Worm (Caenorhabditis elegans) whole organism, L1 larva: ENCODE results near the gene clec-226.

Source experiments
- ceh-63 ChIP-seq: fragments of 200-800 bp; sonication (Bioruptor generic); optimal IDR thresholded peaks from 2 replicates; lab custom pipeline; 2018; ENCODE audit warnings: mild to moderate bottlenecking, missing genetic modification characterization, missing compliant biosample characterization
- ces-1 ChIP-seq: fragments of 150-350 bp; optimal IDR thresholded peaks from 2 replicates; lab custom pipeline; 2014; ENCODE audit warnings: missing biosample characterization, missing genetic modification reagents, missing genetic modification characterization
- dsc-1 ChIP-seq: sonication (generic microtip); optimal IDR thresholded peaks from 2 replicates; lab custom pipeline; 2016; ENCODE audit warnings: mild to moderate bottlenecking, missing genetic modification characterization, missing compliant biosample characterization
- elt-2 ChIP-seq: sonication (generic microtip); optimal IDR thresholded peaks from 2 replicates; lab custom pipeline; 2016; ENCODE audit warnings: missing genetic modification characterization, mild to moderate bottlenecking, inconsistent platforms, missing compliant biosample characterization, missing genetic modification reagents
- fkh-4 ChIP-seq: sonication (generic microtip); optimal IDR thresholded peaks from 2 replicates; lab custom pipeline; 2016; ENCODE audit warnings: missing compliant biosample characterization, missing genetic modification characterization, borderline replicate concordance
- fkh-8 ChIP-seq: sonication (generic microtip); optimal IDR thresholded peaks from 2 replicates; lab custom pipeline; 2016; ENCODE audit warnings: mild to moderate bottlenecking, missing genetic modification characterization, missing compliant biosample characterization
- grh-1 ChIP-seq: fragments of 200-800 bp; sonication (Bioruptor generic); IDR thresholded peaks from 2 replicates; pipeline ENCODE4 v1.3.6; 2022; ENCODE audit warnings: missing genetic modification reagents, missing genetic modification characterization, missing compliant biosample characterization
- lin-13 ChIP-seq: fragments of 150-350 bp; optimal IDR thresholded peaks from 2 replicates; lab custom pipeline; 2014; ENCODE audit warnings: missing biosample characterization, missing genetic modification reagents, missing genetic modification characterization
- lin-14 ChIP-seq: fragments of 200-800 bp; sonication (Bioruptor generic); optimal IDR thresholded peaks from 2 replicates; lab custom pipeline; 2018; ENCODE audit warnings: mild to moderate bottlenecking, missing genetic modification characterization, moderate library complexity, missing compliant biosample characterization
- lin-35 ChIP-seq, 2 experiments: fragments of 150-350 bp; optimal IDR thresholded peaks; 2 replicates each; lab custom pipeline; 2014; ENCODE audit warnings: missing biosample characterization in 2 of 2, missing genetic modification characterization in 2 of 2, missing genetic modification reagents in 2 of 2
- mdl-1 ChIP-seq, 2 experiments: fragments of 150-350 bp; optimal IDR thresholded peaks; 2 replicates each; lab custom pipeline; 2014 to 2017; ENCODE audit warnings: missing biosample characterization in 2 of 2, missing genetic modification characterization in 2 of 2, inconsistent platforms in 1 of 2
- nhr-12 ChIP-seq: sonication (generic microtip); optimal IDR thresholded peaks from 2 replicates; lab custom pipeline; 2017; ENCODE audit warnings: missing biosample characterization, missing genetic modification characterization
- nhr-47 ChIP-seq: sonication (generic microtip); optimal IDR thresholded peaks from 2 replicates; lab custom pipeline; 2016; ENCODE audit warnings: mild to moderate bottlenecking, missing genetic modification characterization, moderate library complexity, missing compliant biosample characterization
- nhr-71 ChIP-seq: sonication (generic microtip); optimal IDR thresholded peaks from 2 replicates; lab custom pipeline; 2016; ENCODE audit warnings: mild to moderate bottlenecking, missing genetic modification characterization, moderate library complexity, missing compliant biosample characterization
- nhr-76 ChIP-seq: sonication (generic microtip); optimal IDR thresholded peaks from 2 replicates; lab custom pipeline; 2017; ENCODE audit warnings: missing biosample characterization, missing genetic modification characterization
- nhr-90 ChIP-seq: sonication (generic microtip); optimal IDR thresholded peaks from 2 replicates; lab custom pipeline; 2016; ENCODE audit warnings: mild to moderate bottlenecking, missing genetic modification characterization, missing compliant biosample characterization; ENCODE audit not compliant: poor library complexity
- pax-3 ChIP-seq: fragments of 200-800 bp; sonication (Bioruptor generic); optimal IDR thresholded peaks from 2 replicates; lab custom pipeline; 2018; ENCODE audit warnings: mild to moderate bottlenecking, missing genetic modification characterization, moderate library complexity, missing compliant biosample characterization
- skn-1 ChIP-seq: fragments of 150-350 bp; optimal IDR thresholded peaks from 2 replicates; lab custom pipeline; 2014; ENCODE audit warnings: missing biosample characterization, missing genetic modification characterization
- sox-4 ChIP-seq: sonication (generic microtip); optimal IDR thresholded peaks from 2 replicates; lab custom pipeline; 2016; ENCODE audit warnings: missing genetic modification characterization, missing compliant biosample characterization
- tbx-2 ChIP-seq: sonication (generic microtip); optimal IDR thresholded peaks from 2 replicates; lab custom pipeline; 2016; ENCODE audit warnings: missing genetic modification characterization, missing compliant biosample characterization
- unc-30 ChIP-seq: sonication (generic microtip); optimal IDR thresholded peaks from 2 replicates; lab custom pipeline; 2017; ENCODE audit warnings: missing biosample characterization, missing genetic modification characterization
- unc-86 ChIP-seq: sonication (generic microtip); optimal IDR thresholded peaks from 2 replicates; lab custom pipeline; 2016; ENCODE audit warnings: missing genetic modification characterization, missing compliant biosample characterization
- vab-15 ChIP-seq: sonication (generic microtip); optimal IDR thresholded peaks from 2 replicates; lab custom pipeline; 2017; ENCODE audit warnings: missing genotype, mild to moderate bottlenecking, missing genetic modification characterization, missing compliant biosample characterization

clec-226 gene

DNA sequence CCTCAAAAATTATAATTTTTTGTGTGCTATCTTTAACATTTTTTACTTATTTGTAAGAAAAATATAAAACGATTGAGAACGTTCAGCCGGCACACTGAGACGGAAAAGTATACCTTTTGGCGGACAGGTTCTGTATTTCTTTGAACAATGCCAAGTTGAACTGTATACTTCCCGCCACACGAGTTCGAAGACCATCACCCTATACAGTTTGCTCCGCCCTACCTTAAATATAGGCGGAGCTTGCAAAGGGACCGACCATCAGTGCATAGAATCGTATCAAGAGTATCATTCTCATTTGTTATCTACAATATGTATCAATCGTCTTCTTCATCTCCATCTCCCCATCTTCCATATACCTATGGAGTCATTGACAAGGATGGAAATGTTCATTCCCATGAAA is 38.1 kb downstream of the clec-226 start, which contains the start of gene end-1 (continued):
- TF ChIP-seq nhr-90 = no peak
- TF ChIP-seq, all 84 proteins: peak for 0

DNA sequence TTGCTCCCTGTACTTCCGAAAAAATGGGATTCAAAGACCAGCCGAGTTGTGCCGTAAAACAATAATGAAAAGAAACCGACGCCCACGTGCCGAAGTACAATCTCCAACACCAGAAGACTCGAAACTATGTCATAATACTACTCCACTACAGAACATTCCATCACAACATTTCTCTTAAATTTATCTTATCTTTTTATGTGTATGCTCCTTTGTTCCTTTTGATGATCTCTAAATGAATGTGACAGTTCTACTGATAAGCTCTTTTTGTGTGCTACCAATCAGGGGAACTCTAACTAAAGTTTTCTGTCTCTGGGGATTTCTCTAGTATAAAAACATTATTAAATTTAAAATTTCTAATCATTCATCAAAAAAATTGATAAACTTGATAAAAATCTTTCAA is 40.1 kb downstream of the clec-226 start:
- no peak for TF ChIP-seq sox-4 (tag; lab: Kevin White, UChicago)
- no peak for TF ChIP-seq fkh-8
- no peak for TF ChIP-seq pax-3 (tag; lab: Kevin White, UChicago)
- TF ChIP-seq nhr-76 (tag; lab: Kevin White, UChicago) = no peak
- no peak for TF ChIP-seq tbx-2 (tag; lab: Kevin White, UChicago)
- TF ChIP-seq elt-2 = peak; percentile 38
- TF ChIP-seq lin-35 (GFP tag; optimal IDR thresholded peaks at IDR 0.05; lab: Kevin White, UChicago) = no peak

DNA sequence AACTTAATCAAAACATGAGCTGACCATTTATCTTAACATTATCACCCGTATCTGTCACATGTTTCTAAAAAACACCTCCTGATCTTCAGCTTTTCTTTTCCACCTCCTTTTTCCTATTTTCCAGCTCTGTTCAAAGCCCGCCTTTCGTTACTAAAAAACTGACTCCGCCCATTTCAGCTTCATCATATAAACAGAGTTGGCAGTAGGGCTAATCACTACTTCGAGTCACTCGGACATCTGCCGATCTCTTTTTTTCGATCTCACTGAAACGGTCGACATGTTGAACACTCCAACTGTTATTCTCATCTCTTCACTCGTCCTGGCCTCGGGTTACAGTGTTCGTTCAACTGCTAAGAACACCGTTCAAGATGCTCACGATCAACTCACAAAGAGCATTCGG is 45.7 kb downstream of the clec-226 start, which contains the start of gene droe-4:
TSS of gene droe-4 (plus strand) at position 172 of the 400 bp plus-strand sequence.
- TF ChIP-seq lin-14 (GFP tag; lab: Kevin White, UChicago) (no peak), pax-3 (tag; lab: Kevin White, UChicago) (peak; percentile 66), nhr-12 (tag; lab: Kevin White, UChicago) (no peak), fkh-8 (peak; percentile 33), skn-1 (tag; lab: Kevin White, UChicago) (no peak), nhr-71 (tag; lab: Kevin White, UChicago) (peak; percentile 23), ceh-63 (no peak), dsc-1 (peak; percentile 66), unc-86 (tag; lab: Kevin White, UChicago) (no peak), mdl-1 (tag; optimal IDR thresholded peaks at IDR 0.05; lab: Kevin White, UChicago) (no peak), unc-30 (tag; lab: Kevin White, UChicago) (no peak), nhr-47 (peak; percentile 40), ces-1 (GFP tag; lab: Kevin White, UChicago) (no peak), grh-1 (GFP tag; lab: Robert Waterston, UW) (no peak), vab-15 (no peak)

DNA sequence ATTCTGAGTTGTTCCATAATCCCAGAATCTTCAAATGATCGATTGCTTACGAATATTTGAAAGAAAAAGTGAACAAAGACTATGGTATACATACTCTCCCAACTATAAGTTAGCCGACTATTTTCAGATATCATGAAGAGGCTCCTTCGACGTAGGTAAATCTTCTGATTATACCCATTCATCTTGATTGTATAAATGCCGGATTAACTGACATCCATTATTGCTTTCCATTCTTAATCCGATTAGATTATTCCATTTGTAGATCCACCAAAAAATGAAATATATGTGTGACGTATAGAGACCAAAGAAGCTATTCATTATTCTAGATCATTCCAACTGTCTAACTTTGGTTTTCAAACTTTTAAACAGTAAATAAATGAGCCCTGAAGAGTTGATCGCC is 46.7 kb downstream of the clec-226 start:
- TF ChIP-seq ceh-63 (no peak), fkh-4 (tag; lab: Kevin White, UChicago) (no peak), unc-86 (tag; lab: Kevin White, UChicago) (no peak), pax-3 (tag; lab: Kevin White, UChicago) (peak; percentile 86), fkh-8 (peak; percentile 37), sox-4 (tag; lab: Kevin White, UChicago) (peak; percentile 19), nhr-71 (tag; lab: Kevin White, UChicago) (peak; percentile 12), dsc-1 (peak; percentile 59), nhr-47 (peak; percentile 47), lin-13 (GFP tag; lab: Kevin White, UChicago) (no peak)
